Worm (Caenorhabditis elegans) whole organism, mixed stage, embryonic: Measurements from ENCODE around the gene lim-4.

Experiments used
- ces-1 ChIP-seq: fragments of 150-350 bp; optimal IDR thresholded peaks from 2 replicates; lab custom pipeline; 2014; ENCODE audit warnings: missing biosample characterization, missing genetic modification reagents, missing genetic modification characterization
- lsy-2 ChIP-seq: fragments of 150-350 bp; optimal IDR thresholded peaks from 2 replicates; lab custom pipeline; 2014; ENCODE audit warnings: missing biosample characterization, missing genetic modification characterization
- nhr-12 ChIP-seq: fragments of 150-350 bp; optimal IDR thresholded peaks from 2 replicates; lab custom pipeline; 2014; ENCODE audit warnings: missing biosample characterization, missing genetic modification characterization
- nhr-76 ChIP-seq: sonication (generic microtip); optimal IDR thresholded peaks from 2 replicates; lab custom pipeline; 2017; ENCODE audit warnings: missing biosample characterization, missing genetic modification characterization
- sptf-1 ChIP-seq: sonication (generic microtip); optimal IDR thresholded peaks from 2 replicates; lab custom pipeline; 2017; ENCODE audit warnings: mild to moderate bottlenecking, missing genetic modification characterization, moderate library complexity, missing compliant biosample characterization

- no peak for TF ChIP-seq nhr-76 (tag; lab: Kevin White, UChicago)
- no peak for TF ChIP-seq nhr-12 (tag; lab: Kevin White, UChicago)
- peak; percentile 99 for TF ChIP-seq ces-1
- TF ChIP-seq sptf-1 (tag; lab: Kevin White, UChicago) = no peak
- no peak for TF ChIP-seq lsy-2 (tag; lab: Kevin White, UChicago)
These were observed 2.4 kb upstream of the lim-4 start for ce11 chrX:3875714-3876113.
